Fruit fly (Drosophila melanogaster) S2 (cell line): ENCODE results near the gene GMF.

Experiments used
- CG8478 ChIP-seq: fragments of >200 bp; optimal IDR thresholded peaks from 2 replicates; lab custom pipeline; 2018
- CTCF ChIP-seq, 2 experiments: fragments of >200 bp; optimal IDR thresholded peaks; 2 replicates each; lab custom pipeline; 2018

dm6 chr2L:16272730-16273129 is 30.0 kb downstream of the GMF start:
- TF ChIP-seq CG8478 (lab: Kevin White, UChicago) (no peak), CTCF (optimal IDR thresholded peaks at IDR 0.05; lab: Kevin White, UChicago) (no peak)
